Fruit fly (Drosophila melanogaster) whole organism, embryonic: Measurements from ENCODE around the gene Dop1R2.
A peak's percentile ranks its signal among the peaks of the same experiment; 100 is the strongest.

Source experiments
- Asciz ChIP-seq: fragments of 200-800 bp; sonication (Bioruptor generic); optimal IDR thresholded peaks from 2 replicates; lab custom pipeline; 2017; ENCODE audit warnings: missing biosample characterization, mild to moderate bottlenecking, missing genetic modification characterization, missing genetic modification reagents
- CG10267 ChIP-seq: fragments of 200-800 bp; sonication (Bioruptor generic); optimal IDR thresholded peaks from 2 replicates; lab custom pipeline; 2018; ENCODE audit warnings: missing biosample characterization, mild to moderate bottlenecking, missing genetic modification characterization, moderate library complexity
- CG10274 ChIP-seq: fragments of 200-800 bp; sonication (Bioruptor generic); optimal IDR thresholded peaks from 3 replicates; lab custom pipeline; 2017; ENCODE audit warnings: missing biosample characterization, mild to moderate bottlenecking, missing genetic modification characterization
- CG10959 ChIP-seq: fragments of 200-800 bp; sonication (Bioruptor generic); IDR thresholded peaks from 2 replicates; pipeline ENCODE4 v1.3.6; 2022; ENCODE audit warnings: missing biosample characterization, missing genetic modification characterization
- CG1233 ChIP-seq: fragments of 200-800 bp; sonication (Bioruptor generic); optimal IDR thresholded peaks from 4 replicates; lab custom pipeline; 2018; ENCODE audit warnings: missing biosample characterization, mild to moderate bottlenecking, missing genetic modification characterization
- CG12659 ChIP-seq: fragments of 200-800 bp; sonication (Bioruptor generic); optimal IDR thresholded peaks from 3 replicates; lab custom pipeline; 2017; ENCODE audit warnings: mild to moderate bottlenecking, missing biosample characterization, missing genetic modification reagents, missing genetic modification characterization
- CG12769 ChIP-seq: fragments of 200-800 bp; sonication (Bioruptor generic); optimal IDR thresholded peaks from 2 replicates; lab custom pipeline; 2019; ENCODE audit warnings: missing biosample characterization, mild to moderate bottlenecking, missing genetic modification characterization, moderate library complexity
- CG12942 ChIP-seq: fragments of 200-800 bp; sonication (Bioruptor generic); optimal IDR thresholded peaks from 3 replicates; lab custom pipeline; 2016; ENCODE audit warnings: missing biosample characterization, missing genetic modification characterization
- CG13123 ChIP-seq: fragments of 200-800 bp; sonication (Bioruptor generic); optimal IDR thresholded peaks from 2 replicates; lab custom pipeline; 2016; ENCODE audit warnings: missing biosample characterization, missing genetic modification characterization
- CG14667 ChIP-seq: fragments of 200-800 bp; sonication (Bioruptor generic); IDR thresholded peaks from 2 replicates; pipeline ENCODE4 v1.3.6; 2022; ENCODE audit warnings: missing biosample characterization, missing genetic modification characterization
- CG15269 ChIP-seq: fragments of 200-800 bp; sonication (Bioruptor generic); optimal IDR thresholded peaks from 2 replicates; lab custom pipeline; 2018; ENCODE audit warnings: missing biosample characterization, mild to moderate bottlenecking, missing genetic modification characterization, moderate library complexity
- CG15601 ChIP-seq: fragments of 200-800 bp; sonication (Bioruptor generic); optimal IDR thresholded peaks from 3 replicates; lab custom pipeline; 2019; ENCODE audit warnings: missing biosample characterization, mild to moderate bottlenecking, missing genetic modification characterization, moderate library complexity
- CG1602 ChIP-seq: fragments of 200-800 bp; sonication (Bioruptor generic); optimal IDR thresholded peaks from 3 replicates; lab custom pipeline; 2016; ENCODE audit warnings: missing biosample characterization, missing genetic modification characterization
- CG1603 ChIP-seq: fragments of 200-800 bp; sonication (Bioruptor generic); optimal IDR thresholded peaks from 2 replicates; lab custom pipeline; 2019; ENCODE audit warnings: missing biosample characterization, mild to moderate bottlenecking, missing genetic modification characterization, moderate library complexity
- CG17359 ChIP-seq: fragments of 200-800 bp; sonication (Bioruptor generic); optimal IDR thresholded peaks from 3 replicates; lab custom pipeline; 2018; ENCODE audit warnings: missing biosample characterization, mild to moderate bottlenecking, missing genetic modification characterization, moderate library complexity
- CG2678 ChIP-seq: fragments of 200-800 bp; sonication (Bioruptor generic); optimal IDR thresholded peaks from 3 replicates; lab custom pipeline; 2019; ENCODE audit warnings: missing biosample characterization, mild to moderate bottlenecking, missing genetic modification characterization, moderate library complexity
- CG30431 ChIP-seq: fragments of 200-800 bp; sonication (Bioruptor generic); optimal IDR thresholded peaks from 2 replicates; lab custom pipeline; 2017; ENCODE audit warnings: missing biosample characterization, missing genetic modification characterization
- CG31441 ChIP-seq: fragments of 200-800 bp; sonication (Bioruptor generic); IDR thresholded peaks from 2 replicates; pipeline ENCODE4 v1.3.6; 2022; ENCODE audit warnings: missing biosample characterization, missing genetic modification characterization
- CG3995 ChIP-seq: fragments of 200-800 bp; sonication (Bioruptor generic); optimal IDR thresholded peaks from 3 replicates; lab custom pipeline; 2016; ENCODE audit warnings: missing biosample characterization, missing genetic modification characterization
- CG4360 ChIP-seq: fragments of 200-800 bp; sonication (Bioruptor generic); IDR thresholded peaks from 2 replicates; pipeline ENCODE4 v1.3.6; 2022; ENCODE audit warnings: missing biosample characterization, missing genetic modification characterization
- CG5245 ChIP-seq: fragments of 200-800 bp; sonication (Bioruptor generic); optimal IDR thresholded peaks from 3 replicates; lab custom pipeline; 2016; ENCODE audit warnings: missing biosample characterization, missing genetic modification characterization
- CG6254 ChIP-seq: fragments of 200-800 bp; sonication (Bioruptor generic); optimal IDR thresholded peaks from 3 replicates; lab custom pipeline; 2017; ENCODE audit warnings: mild to moderate bottlenecking, missing biosample characterization, missing genetic modification reagents, missing genetic modification characterization
- CG7928 ChIP-seq: fragments of 200-800 bp; sonication (Bioruptor generic); optimal IDR thresholded peaks from 2 replicates; lab custom pipeline; 2017; ENCODE audit warnings: missing biosample characterization, mild to moderate bottlenecking, missing genetic modification characterization
- CG8089 ChIP-seq: fragments of 200-800 bp; sonication (Bioruptor generic); optimal IDR thresholded peaks from 3 replicates; lab custom pipeline; 2016; ENCODE audit warnings: missing biosample characterization, missing genetic modification characterization
- CG8281 ChIP-seq: fragments of 200-800 bp; sonication (Bioruptor generic); optimal IDR thresholded peaks from 2 replicates; lab custom pipeline; 2018; ENCODE audit warnings: missing biosample characterization, mild to moderate bottlenecking, missing genetic modification characterization, moderate library complexity
- CG8388 ChIP-seq: fragments of 200-800 bp; sonication (Bioruptor generic); optimal IDR thresholded peaks from 2 replicates; lab custom pipeline; 2019; ENCODE audit warnings: missing biosample characterization, mild to moderate bottlenecking, missing genetic modification characterization, moderate library complexity
- CG8944 ChIP-seq: fragments of 200-800 bp; sonication (Bioruptor generic); optimal IDR thresholded peaks from 3 replicates; lab custom pipeline; 2016; ENCODE audit warnings: missing biosample characterization, missing genetic modification characterization
- CG9817 ChIP-seq: fragments of 200-800 bp; sonication (Bioruptor generic); optimal IDR thresholded peaks from 2 replicates; lab custom pipeline; 2018; ENCODE audit warnings: missing biosample characterization, mild to moderate bottlenecking, missing genetic modification characterization, moderate library complexity
- HLH54F ChIP-seq: fragments of 200-800 bp; sonication (Bioruptor generic); optimal IDR thresholded peaks from 3 replicates; lab custom pipeline; 2016; ENCODE audit warnings: missing biosample characterization, missing genetic modification characterization
- Hmr ChIP-seq: fragments of 200-800 bp; sonication (Bioruptor generic); optimal IDR thresholded peaks from 3 replicates; lab custom pipeline; 2017; ENCODE audit warnings: mild to moderate bottlenecking, missing biosample characterization, missing genetic modification reagents, missing genetic modification characterization
- Hr51 ChIP-seq, 2 experiments: fragments of 200-800 bp; sonication (Bioruptor generic); optimal IDR thresholded peaks; 2 replicates in 1 of 2; 3 replicates in 1 of 2; lab custom pipeline; 2016 to 2018; ENCODE audit warnings: missing biosample characterization in 2 of 2, missing genetic modification characterization in 2 of 2, mild to moderate bottlenecking in 1 of 2, moderate library complexity in 1 of 2
- Jarid2 ChIP-seq: fragments of 200-800 bp; sonication (Bioruptor generic); optimal IDR thresholded peaks from 3 replicates; lab custom pipeline; 2017; ENCODE audit warnings: mild to moderate bottlenecking, missing biosample characterization, missing genetic modification reagents, missing genetic modification characterization
- Mad ChIP-seq: fragments of 200-800 bp; sonication (Bioruptor generic); optimal IDR thresholded peaks from 2 replicates; lab custom pipeline; 2016; ENCODE audit warnings: missing biosample characterization, missing genetic modification characterization
- NC2β ChIP-seq: fragments of 200-800 bp; sonication (Bioruptor generic); optimal IDR thresholded peaks from 2 replicates; lab custom pipeline; 2016; ENCODE audit warnings: missing biosample characterization, missing genetic modification characterization
- NK7.1 ChIP-seq: fragments of 200-800 bp; sonication (Bioruptor generic); optimal IDR thresholded peaks from 3 replicates; lab custom pipeline; 2016; ENCODE audit warnings: missing biosample characterization, missing genetic modification characterization
- Nf-YB ChIP-seq: fragments of 200-800 bp; sonication (Bioruptor generic); optimal IDR thresholded peaks from 3 replicates; lab custom pipeline; 2019; ENCODE audit warnings: missing biosample characterization, mild to moderate bottlenecking, missing genetic modification characterization, moderate library complexity
- Pdp1 ChIP-seq, 2 experiments: fragments of 200-800 bp; sonication (Bioruptor generic); optimal IDR thresholded peaks; 3 replicates each; lab custom pipeline; 2016; ENCODE audit warnings: missing biosample characterization in 2 of 2, missing genetic modification characterization in 2 of 2, mild to moderate bottlenecking in 1 of 2, moderate library complexity in 1 of 2
- Xrp1 ChIP-seq: fragments of 200-800 bp; sonication (Bioruptor generic); IDR thresholded peaks from 2 replicates; pipeline ENCODE4 v1.3.6; 2022; ENCODE audit warnings: missing biosample characterization, missing genetic modification characterization
- ac ChIP-seq: fragments of 200-800 bp; sonication (Bioruptor generic); optimal IDR thresholded peaks from 3 replicates; lab custom pipeline; 2017; ENCODE audit warnings: missing biosample characterization, mild to moderate bottlenecking, missing genetic modification characterization
- bbx ChIP-seq: fragments of 200-800 bp; sonication (Bioruptor generic); IDR thresholded peaks from 2 replicates; pipeline ENCODE4 v1.3.6; 2022; ENCODE audit warnings: missing biosample characterization, missing genetic modification characterization; ENCODE audit not compliant: partially characterized antibody
- br ChIP-seq: fragments of >200 bp; optimal IDR thresholded peaks from 2 replicates; lab custom pipeline; 2017
- caup ChIP-seq: fragments of 200-800 bp; sonication (Bioruptor generic); optimal IDR thresholded peaks from 3 replicates; lab custom pipeline; 2017; ENCODE audit warnings: missing biosample characterization, mild to moderate bottlenecking, missing genetic modification characterization, moderate library complexity; ENCODE audit not compliant: severe bottlenecking
- dmrt11E ChIP-seq: fragments of 200-800 bp; sonication (Bioruptor generic); optimal IDR thresholded peaks from 3 replicates; lab custom pipeline; 2018; ENCODE audit warnings: missing biosample characterization, mild to moderate bottlenecking, missing genetic modification characterization, moderate library complexity
- dpn ChIP-seq, 2 experiments: fragments of 200-800 bp; sonication (Bioruptor generic); optimal IDR thresholded peaks; 3 replicates each; lab custom pipeline; 2016; ENCODE audit warnings: missing biosample characterization in 2 of 2, missing genetic modification characterization in 2 of 2
- ind ChIP-seq: fragments of 200-800 bp; sonication (Bioruptor generic); optimal IDR thresholded peaks from 3 replicates; lab custom pipeline; 2016; ENCODE audit warnings: missing biosample characterization, missing genetic modification characterization
- inv ChIP-seq: fragments of 200-800 bp; sonication (Bioruptor generic); IDR thresholded peaks from 2 replicates; pipeline ENCODE4 v1.3.6; 2022; ENCODE audit warnings: missing biosample characterization, missing genetic modification characterization; ENCODE audit not compliant: partially characterized antibody
- lmd ChIP-seq: fragments of 200-800 bp; sonication (Bioruptor generic); IDR thresholded peaks from 2 replicates; pipeline ENCODE4 v1.3.6; 2022; ENCODE audit warnings: missing biosample characterization, missing genetic modification characterization
- nmo ChIP-seq: fragments of 200-800 bp; sonication (Bioruptor generic); optimal IDR thresholded peaks from 2 replicates; lab custom pipeline; 2018; ENCODE audit warnings: missing biosample characterization, mild to moderate bottlenecking, missing genetic modification characterization, moderate library complexity
- ranshi ChIP-seq: fragments of 200-800 bp; sonication (Bioruptor generic); IDR thresholded peaks from 2 replicates; pipeline ENCODE4 v1.3.6; 2022; ENCODE audit warnings: missing biosample characterization, missing genetic modification characterization
- repo ChIP-seq: fragments of 200-800 bp; sonication (Bioruptor generic); optimal IDR thresholded peaks from 2 replicates; lab custom pipeline; 2016; ENCODE audit warnings: missing biosample characterization, missing genetic modification characterization

The Dop1R2 gene

dm6 chr3R:29690539-29690852 is 30.7 kb upstream of the Dop1R2 start (continued):
- TF ChIP-seq inv (GFP tag; lab: Robert Waterston, UW) (no peak), CG4360 (GFP tag; lab: Robert Waterston, UW) (peak; percentile 56; the same call in 1 of the 2 replicates), Mad (GFP tag; lab: Kevin White, UChicago) (no peak), CG3995 (no peak), CG2678 (tag; lab: Kevin White, UChicago) (peak; percentile 62), dmrt11E (peak; percentile 61), ind (GFP tag; lab: Kevin White, UChicago) (peak; percentile 19), ac (GFP tag; lab: Kevin White, UChicago) (no peak), CG13123 (no peak), HLH54F (GFP tag; lab: Kevin White, UChicago) (no peak), lmd (GFP tag; lab: Robert Waterston, UW) (peak; percentile 39; the same call in 1 of the 2 replicates), CG8944 (no peak), CG12769 (tag; lab: Kevin White, UChicago) (no peak), CG1233 (GFP tag; lab: Kevin White, UChicago) (no peak), CG15601 (tag; lab: Kevin White, UChicago) (peak; percentile 8), CG8281 (tag; lab: Kevin White, UChicago) (peak; percentile 32), CG1603 (tag; lab: Kevin White, UChicago) (peak; percentile 71), CG12659 (GFP tag; lab: Kevin White, UChicago) (no peak), Jarid2 (GFP tag; lab: Kevin White, UChicago) (no peak), CG10274 (GFP tag; lab: Kevin White, UChicago) (no peak), repo (GFP tag; lab: Kevin White, UChicago) (no peak), CG1602 (GFP tag; lab: Kevin White, UChicago) (peak; percentile 26), NK7.1 (no peak), Hr51 (GFP tag; optimal IDR thresholded peaks at IDR 0.05; lab: Kevin White, UChicago) (peak in 1 of 2 experiments; percentile 55), br (lab: Kevin White, UChicago) (no peak), CG5245 (peak; percentile 62), CG17359 (tag; lab: Kevin White, UChicago) (peak; percentile 61), caup (GFP tag; lab: Kevin White, UChicago) (no peak), CG30431 (GFP tag; lab: Kevin White, UChicago) (peak; percentile 8), Nf-YB (no peak), CG7928 (no peak), Pdp1 (GFP tag; optimal IDR thresholded peaks at IDR 0.05; lab: Kevin White, UChicago) (peak in 1 of 2 experiments; percentile 11), CG31441 (GFP tag; lab: Robert Waterston, UW) (peak; percentile 52; the same call in 1 of the 2 replicates), Hmr (GFP tag; lab: Kevin White, UChicago) (peak; percentile 24), CG12942 (GFP tag; lab: Kevin White, UChicago) (peak; percentile 4), dpn (GFP tag; optimal IDR thresholded peaks at IDR 0.05; lab: Kevin White, UChicago) (peak in 1 of 2 experiments; percentile 21), CG10959 (GFP tag; lab: Robert Waterston, UW) (0 out of 2 replicates have a peak, but pooled peaks have one; percentile 16), nmo (GFP tag; lab: Kevin White, UChicago) (peak; percentile 60), Asciz (GFP tag; lab: Kevin White, UChicago) (peak; percentile 39), CG8089 (GFP tag; lab: Kevin White, UChicago) (no peak), Xrp1 (GFP tag; lab: Robert Waterston, UW) (peak; percentile 40; the same call in 1 of the 2 replicates), CG14667 (GFP tag; lab: Robert Waterston, UW) (0 out of 2 replicates have a peak, but pooled peaks have one; percentile 16), CG15269 (tag; lab: Kevin White, UChicago) (peak; percentile 37), CG10267 (tag; lab: Kevin White, UChicago) (peak; percentile 30), CG8388 (peak; percentile 49), ranshi (GFP tag; lab: Robert Waterston, UW) (0 out of 2 replicates have a peak, but pooled peaks have one; percentile 34), NC2β (GFP tag; lab: Kevin White, UChicago) (peak; percentile 6), CG6254 (GFP tag; lab: Kevin White, UChicago) (no peak), bbx (GFP tag; lab: Robert Waterston, UW) (no peak), CG9817 (tag; lab: Kevin White, UChicago) (peak; percentile 22)
